Fruit fly (Drosophila melanogaster) whole organism, pupa: ENCODE data around the gene CG4770.

Source experiments
- CG10348 ChIP-seq: fragments of 200-800 bp; sonication (Bioruptor generic); IDR thresholded peaks from 2 replicates; pipeline ENCODE4 v1.3.6; 2022; ENCODE audit warnings: missing biosample characterization, missing genetic modification characterization
- CG12605 ChIP-seq: fragments of 200-800 bp; sonication (Bioruptor generic); IDR thresholded peaks from 2 replicates; pipeline ENCODE4 v1.3.6; 2022; ENCODE audit warnings: missing biosample characterization, missing genetic modification characterization
- CG13204 ChIP-seq: fragments of 200-800 bp; sonication (Bioruptor generic); optimal IDR thresholded peaks from 2 replicates; lab custom pipeline; 2018; ENCODE audit warnings: missing biosample characterization, mild to moderate bottlenecking, missing genetic modification characterization, moderate library complexity
- CG14655 ChIP-seq: fragments of 200-800 bp; sonication (Bioruptor generic); optimal IDR thresholded peaks from 3 replicates; lab custom pipeline; 2017; ENCODE audit warnings: mild to moderate bottlenecking, missing biosample characterization, missing genetic modification reagents, missing genetic modification characterization
- CG15710 ChIP-seq: fragments of 200-800 bp; sonication (Bioruptor generic); optimal IDR thresholded peaks from 2 replicates; lab custom pipeline; 2018; ENCODE audit warnings: missing biosample characterization, mild to moderate bottlenecking, missing genetic modification characterization, moderate library complexity
- CG17806 ChIP-seq: fragments of 200-800 bp; sonication (Bioruptor generic); optimal IDR thresholded peaks from 2 replicates; lab custom pipeline; 2018; ENCODE audit warnings: missing biosample characterization, mild to moderate bottlenecking, missing genetic modification characterization, moderate library complexity
- CG32121 ChIP-seq: fragments of 200-800 bp; sonication (Bioruptor generic); IDR thresholded peaks from 2 replicates; pipeline ENCODE4 v1.3.6; 2022; ENCODE audit warnings: missing biosample characterization, missing genetic modification characterization
- CG34367 ChIP-seq: fragments of 200-800 bp; sonication (Bioruptor generic); optimal IDR thresholded peaks from 2 replicates; lab custom pipeline; 2018; ENCODE audit warnings: missing biosample characterization, mild to moderate bottlenecking, missing genetic modification characterization
- CG4496 ChIP-seq: fragments of 200-800 bp; sonication (Bioruptor generic); IDR thresholded peaks from 3 replicates; pipeline ENCODE4 v1.3.6; 2022; ENCODE audit warnings: missing biosample characterization, missing genetic modification characterization
- CG8159 ChIP-seq: fragments of 200-800 bp; sonication (Bioruptor generic); optimal IDR thresholded peaks from 3 replicates; lab custom pipeline; 2018; ENCODE audit warnings: missing biosample characterization, mild to moderate bottlenecking, missing genetic modification characterization, moderate library complexity
- CG8301 ChIP-seq: fragments of 200-800 bp; sonication (Bioruptor generic); optimal IDR thresholded peaks from 2 replicates; lab custom pipeline; 2018; ENCODE audit warnings: missing biosample characterization, mild to moderate bottlenecking, missing genetic modification characterization
- CG9948 ChIP-seq: fragments of 200-800 bp; sonication (Bioruptor generic); optimal IDR thresholded peaks from 2 replicates; lab custom pipeline; 2018; ENCODE audit warnings: missing biosample characterization, mild to moderate bottlenecking, missing genetic modification characterization, moderate library complexity
- D1 ChIP-seq: fragments of 200-800 bp; sonication (Bioruptor generic); optimal IDR thresholded peaks from 2 replicates; lab custom pipeline; 2018; ENCODE audit warnings: missing biosample characterization, mild to moderate bottlenecking, missing genetic modification characterization, moderate library complexity
- EcR ChIP-seq: fragments of 200-800 bp; sonication (Bioruptor generic); optimal IDR thresholded peaks from 3 replicates; lab custom pipeline; 2019; ENCODE audit warnings: missing biosample characterization, missing genetic modification characterization, mild to moderate bottlenecking, moderate library complexity, missing genetic modification reagents
- Ets98B ChIP-seq: fragments of 200-800 bp; sonication (Bioruptor generic); IDR thresholded peaks from 2 replicates; pipeline ENCODE4 v1.3.6; 2022; ENCODE audit warnings: missing biosample characterization, missing genetic modification characterization
- Pif1A ChIP-seq: fragments of 200-800 bp; sonication (Bioruptor generic); optimal IDR thresholded peaks from 3 replicates; lab custom pipeline; 2016; ENCODE audit warnings: missing biosample characterization, missing genetic modification characterization
- Pif1B ChIP-seq: fragments of 200-800 bp; sonication (Bioruptor generic); optimal IDR thresholded peaks from 3 replicates; lab custom pipeline; 2016; ENCODE audit warnings: missing biosample characterization, missing genetic modification characterization
- Snoo ChIP-seq: fragments of 200-800 bp; sonication (Bioruptor generic); optimal IDR thresholded peaks from 3 replicates; lab custom pipeline; 2017; ENCODE audit warnings: missing biosample characterization, mild to moderate bottlenecking, missing genetic modification characterization, inconsistent platforms
- fd96Ca ChIP-seq: fragments of 200-800 bp; sonication (Bioruptor generic); IDR thresholded peaks from 3 replicates; pipeline ENCODE4 v1.3.6; 2022; ENCODE audit warnings: missing biosample characterization, missing genetic modification characterization
- gl ChIP-seq: fragments of 200-800 bp; sonication (Bioruptor generic); optimal IDR thresholded peaks from 2 replicates; lab custom pipeline; 2018; ENCODE audit warnings: missing biosample characterization, mild to moderate bottlenecking, missing genetic modification characterization
- rn ChIP-seq: fragments of 200-800 bp; sonication (Bioruptor generic); IDR thresholded peaks from 2 replicates; pipeline ENCODE4 v1.3.6; 2022; ENCODE audit warnings: missing biosample characterization, missing genetic modification characterization

The CG4770 gene

DNA sequence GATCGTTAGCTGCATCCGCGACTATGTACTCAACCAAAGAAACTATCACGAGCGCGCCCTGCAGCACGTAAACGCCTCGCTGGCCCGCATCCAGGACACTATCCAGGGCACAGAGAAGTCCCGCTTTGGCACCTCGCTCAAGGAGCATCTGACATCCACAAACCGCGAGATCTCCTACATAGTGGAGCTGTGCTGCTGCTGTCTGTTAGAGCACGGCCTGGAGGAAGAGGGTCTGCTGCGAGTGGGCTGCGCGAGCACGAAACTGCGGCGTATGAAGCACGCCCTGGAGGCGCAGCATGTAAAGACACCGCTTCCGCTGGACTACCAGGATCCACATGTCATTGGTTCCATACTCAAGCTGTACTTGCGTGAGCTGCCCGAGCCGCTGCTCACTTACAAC lies 7.3 kb upstream of the CG4770 start:
- no peak for TF ChIP-seq CG14655 (GFP tag; lab: Kevin White, UChicago)
- TF ChIP-seq D1 (tag; lab: Kevin White, UChicago), result no peak
- no peak for TF ChIP-seq CG34367 (tag; lab: Kevin White, UChicago)
- TF ChIP-seq CG8301 (tag; lab: Kevin White, UChicago), result no peak
- TF ChIP-seq CG15710 (tag; lab: Kevin White, UChicago), result no peak
- TF ChIP-seq Pif1A (GFP tag; lab: Kevin White, UChicago), result no peak
- TF ChIP-seq fd96Ca (GFP tag; lab: Robert Waterston, UW), result no peak
- no peak for TF ChIP-seq Ets98B (GFP tag; lab: Robert Waterston, UW)

DNA sequence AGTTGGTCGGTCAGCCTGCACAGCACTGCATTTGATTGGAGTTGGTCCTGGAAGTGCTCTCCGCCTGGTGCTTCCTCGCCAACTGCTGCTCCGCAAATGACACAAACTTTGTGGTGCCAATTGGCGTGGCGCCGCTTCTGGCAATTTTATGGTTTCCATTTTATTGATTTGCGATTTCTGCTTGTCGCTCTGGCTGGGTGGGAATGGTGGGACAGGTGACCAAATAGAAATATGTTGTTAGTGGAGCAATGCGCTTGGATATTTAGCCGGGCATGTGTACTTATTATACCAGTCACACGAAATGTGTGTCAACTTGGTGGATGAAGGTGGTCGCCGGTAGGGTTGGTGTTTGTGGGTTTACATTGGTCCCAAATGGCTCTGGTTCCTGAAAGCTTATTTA lies 3.0 kb upstream of the CG4770 start, which contains the start of the genes Xport-A and Xport-B:
Gene Xport-A (minus strand): TSS at position 101 of the 400 bp plus-strand sequence.
Gene Xport-B (minus strand): TSS at position 101 of the 400 bp plus-strand sequence.
- no peak for TF ChIP-seq rn
- TF ChIP-seq, all 21 proteins: peak for 0

DNA sequence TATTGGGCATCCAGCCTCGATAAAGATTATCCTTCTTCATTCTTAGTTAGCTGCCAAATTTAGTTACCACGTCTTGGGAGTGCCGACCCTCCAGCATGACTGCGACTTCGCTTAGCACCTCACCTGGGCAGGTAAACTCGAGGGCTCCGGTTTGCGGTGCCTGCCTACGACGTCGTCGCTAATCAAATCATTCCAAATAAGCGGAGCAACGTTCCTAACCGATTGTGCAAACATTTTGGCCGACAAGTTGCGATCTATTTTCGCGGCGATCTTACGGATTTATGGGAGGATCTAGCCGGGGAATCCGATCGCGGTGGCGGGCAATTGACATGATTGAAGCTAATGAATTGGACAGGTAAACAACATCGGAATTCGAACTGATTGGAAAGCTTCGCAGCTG lies 568 bp upstream of the CG4770 start, which contains the start of gene CG4465:
Gene CG4465 (minus strand): TSS at position 101 of the 400 bp plus-strand sequence.
- no peak for TF ChIP-seq CG10348 (GFP tag; lab: Robert Waterston, UW)
- no peak for TF ChIP-seq CG4496
- TF ChIP-seq CG8301 (tag; lab: Kevin White, UChicago), result no peak
- no peak for TF ChIP-seq CG14655 (GFP tag; lab: Kevin White, UChicago)
- no peak for TF ChIP-seq CG8159 (tag; lab: Kevin White, UChicago)
- TF ChIP-seq Snoo, result no peak
- no peak for TF ChIP-seq CG13204 (GFP tag; lab: Kevin White, UChicago)
- no peak for TF ChIP-seq CG12605 (GFP tag; lab: Robert Waterston, UW)
- TF ChIP-seq Pif1A (GFP tag; lab: Kevin White, UChicago), result no peak
- TF ChIP-seq rn, result no peak
- TF ChIP-seq D1 (tag; lab: Kevin White, UChicago), result no peak
- TF ChIP-seq fd96Ca (GFP tag; lab: Robert Waterston, UW), result no peak
- no peak for TF ChIP-seq CG32121 (GFP tag; lab: Robert Waterston, UW)
- no peak for TF ChIP-seq Pif1B (GFP tag; lab: Kevin White, UChicago)
- no peak for TF ChIP-seq EcR (GFP tag; lab: Kevin White, UChicago)
- no peak for TF ChIP-seq Ets98B (GFP tag; lab: Robert Waterston, UW)
- TF ChIP-seq CG17806, result no peak
- TF ChIP-seq, all 21 proteins: peak for 0

DNA sequence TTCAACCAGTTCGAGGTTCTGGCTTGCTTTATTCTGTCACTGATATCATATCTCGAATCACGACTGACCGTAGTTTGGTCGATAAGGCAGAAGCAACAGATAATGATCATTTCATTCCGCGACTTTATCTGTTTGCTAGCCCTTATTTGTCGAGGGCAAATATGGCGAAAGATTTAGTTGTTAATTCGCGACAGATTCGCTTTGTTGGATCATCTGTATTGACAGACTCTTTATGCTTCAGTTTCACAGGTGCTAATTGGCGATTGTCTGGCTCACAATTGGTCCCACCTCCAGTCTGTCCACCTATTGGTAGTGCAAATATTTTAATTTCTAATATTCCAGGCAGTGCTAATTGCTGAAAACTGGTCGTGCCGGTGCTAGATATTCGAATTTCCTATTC lies 6.0 kb downstream of the CG4770 start:
- TF ChIP-seq Pif1B (GFP tag; lab: Kevin White, UChicago) (peak; percentile 77), CG34367 (tag; lab: Kevin White, UChicago) (peak; percentile 41), Pif1A (GFP tag; lab: Kevin White, UChicago) (peak; percentile 83), CG4496 (no peak), gl (tag; lab: Kevin White, UChicago) (peak; percentile 63)

DNA sequence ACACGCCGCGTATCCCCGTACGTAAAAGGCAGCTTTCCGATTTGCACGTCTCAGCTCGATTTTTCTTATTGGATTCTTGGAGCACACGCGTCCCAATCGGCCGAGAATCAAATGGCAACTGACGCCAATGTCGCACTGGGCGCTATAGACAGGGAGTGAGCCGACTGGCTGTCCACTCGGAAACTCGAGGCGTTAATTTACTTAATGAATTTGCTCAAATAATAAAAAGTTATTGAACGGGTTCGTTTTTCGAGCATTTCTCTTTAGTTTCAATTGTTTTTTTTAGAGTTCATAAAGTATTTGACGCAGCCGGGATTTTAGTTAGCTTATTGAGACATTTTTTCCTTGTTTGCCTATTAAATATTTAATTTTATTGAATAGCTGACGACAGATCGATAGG lies 7.0 kb downstream of the CG4770 start, which contains the start of gene CG4462:
Gene CG4462 (minus strand): TSS at position 101 of the 400 bp plus-strand sequence.
- TF ChIP-seq fd96Ca (GFP tag; lab: Robert Waterston, UW) (no peak), Ets98B (GFP tag; lab: Robert Waterston, UW) (no peak), CG9948 (tag; lab: Kevin White, UChicago) (no peak), rn (no peak), CG32121 (GFP tag; lab: Robert Waterston, UW) (no peak), gl (tag; lab: Kevin White, UChicago) (no peak), CG17806 (no peak), CG4496 (no peak)
- TF ChIP-seq, all 21 proteins: peak for 0

DNA sequence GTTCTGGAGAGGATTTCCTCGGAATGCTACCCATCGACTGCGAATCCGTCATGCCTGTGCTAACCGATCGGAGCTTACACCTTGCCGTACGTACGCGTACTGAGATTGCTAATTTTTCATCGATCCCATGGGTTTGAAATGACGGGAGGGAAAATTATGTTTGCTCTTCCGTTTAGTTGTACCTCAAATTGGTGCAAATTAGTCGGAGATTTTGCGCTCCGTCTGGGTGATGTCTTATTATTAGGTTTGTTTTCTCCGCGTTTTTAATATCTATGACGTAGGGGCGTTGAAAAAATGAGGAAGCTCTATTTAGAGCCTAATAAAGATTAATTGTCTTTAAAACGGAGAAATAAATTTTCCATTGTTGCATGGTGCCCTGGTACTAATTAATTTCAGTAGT lies 10.2 kb downstream of the CG4770 start, which contains the start of gene CG4459:
Gene CG4459 (minus strand): TSS at position 101 of the 400 bp plus-strand sequence.
- no peak for TF ChIP-seq CG34367 (tag; lab: Kevin White, UChicago)
- TF ChIP-seq Ets98B (GFP tag; lab: Robert Waterston, UW), result no peak
- TF ChIP-seq CG13204 (GFP tag; lab: Kevin White, UChicago), result no peak
- TF ChIP-seq D1 (tag; lab: Kevin White, UChicago), result no peak
- TF ChIP-seq CG12605 (GFP tag; lab: Robert Waterston, UW), result no peak
- no peak for TF ChIP-seq Pif1A (GFP tag; lab: Kevin White, UChicago)
- TF ChIP-seq rn, result no peak
- TF ChIP-seq fd96Ca (GFP tag; lab: Robert Waterston, UW), result no peak
- TF ChIP-seq CG14655 (GFP tag; lab: Kevin White, UChicago), result no peak
- TF ChIP-seq CG10348 (GFP tag; lab: Robert Waterston, UW), result no peak
- no peak for TF ChIP-seq CG15710 (tag; lab: Kevin White, UChicago)
- TF ChIP-seq CG4496, result no peak
- no peak for TF ChIP-seq CG8301 (tag; lab: Kevin White, UChicago)
- TF ChIP-seq CG32121 (GFP tag; lab: Robert Waterston, UW), result no peak
- no peak for TF ChIP-seq Snoo
- TF ChIP-seq, all 21 proteins: peak for 0
